Worm (Caenorhabditis elegans) whole organism, young adult: ENCODE results near the gene lmtr-3.

Experiments used
- B0261.1 ChIP-seq: sonication (generic microtip); optimal IDR thresholded peaks from 2 replicates; lab custom pipeline; 2016; ENCODE audit warnings: mild to moderate bottlenecking, missing genetic modification characterization, moderate library complexity, missing compliant biosample characterization
- C06A6.2 ChIP-seq: fragments of 200-800 bp; sonication (Bioruptor generic); conservative IDR thresholded peaks from 2 replicates; pipeline ENCODE4 v1.3.6; 2022; ENCODE audit warnings: missing genetic modification characterization, missing compliant biosample characterization
- F49E8.2 ChIP-seq: sonication (generic microtip); optimal IDR thresholded peaks from 3 replicates; lab custom pipeline; 2017; ENCODE audit warnings: missing genetic modification characterization, mild to moderate bottlenecking, missing compliant biosample characterization, antibody characterized with exemption, moderate library complexity; ENCODE audit not compliant: insufficient read depth
- F52B5.7 ChIP-seq: sonication (generic microtip); optimal IDR thresholded peaks from 2 replicates; lab custom pipeline; 2016; ENCODE audit warnings: mild to moderate bottlenecking, missing genetic modification characterization, missing compliant biosample characterization
- K11D2.4 ChIP-seq: fragments of 200-800 bp; sonication (Bioruptor generic); IDR thresholded peaks from 2 replicates; pipeline ENCODE4 v1.3.6; 2022; ENCODE audit warnings: missing genetic modification reagents, missing genetic modification characterization, missing compliant biosample characterization
- K12H6.12 ChIP-seq: fragments of 200-800 bp; sonication (Bioruptor generic); optimal IDR thresholded peaks from 2 replicates; lab custom pipeline; 2018; ENCODE audit warnings: mild to moderate bottlenecking, missing genetic modification characterization, missing compliant biosample characterization
- Y53F4B.3 ChIP-seq: fragments of 200-800 bp; sonication (Bioruptor generic); IDR thresholded peaks from 2 replicates; pipeline ENCODE4 v1.3.6; 2022; ENCODE audit warnings: missing genetic modification reagents, missing genetic modification characterization, missing compliant biosample characterization
- Y95B8A.8 ChIP-seq: fragments of 200-800 bp; sonication (Bioruptor generic); IDR thresholded peaks from 2 replicates; pipeline ENCODE4 v1.3.6; 2022; ENCODE audit warnings: missing genetic modification reagents, missing genetic modification characterization, missing compliant biosample characterization
- attf-5 ChIP-seq: fragments of 200-800 bp; sonication (Bioruptor generic); optimal IDR thresholded peaks from 2 replicates; lab custom pipeline; 2018; ENCODE audit warnings: mild to moderate bottlenecking, missing genetic modification characterization, missing compliant biosample characterization
- bed-1 ChIP-seq: fragments of 200-800 bp; sonication (Bioruptor generic); IDR thresholded peaks from 2 replicates; pipeline ENCODE4 v1.3.6; 2022; ENCODE audit warnings: missing genetic modification reagents, missing genetic modification characterization, missing compliant biosample characterization
- bed-2 ChIP-seq: fragments of 200-800 bp; sonication (Bioruptor generic); IDR thresholded peaks from 2 replicates; pipeline ENCODE4 v1.3.6; 2022; ENCODE audit warnings: missing genetic modification reagents, missing genetic modification characterization, missing compliant biosample characterization
- cebp-1 ChIP-seq, 2 experiments: fragments of 200-800 bp in 1 of 2; sonication (Bioruptor generic) in 1 of 2; sonication (generic microtip) in 1 of 2; IDR thresholded peaks in 1 of 2; optimal IDR thresholded peaks in 1 of 2; 2 replicates each; pipeline versions ENCODE4 v1.3.6 to Lab custom; 2017 to 2022; ENCODE audit warnings: missing compliant biosample characterization in 2 of 2, missing genetic modification characterization in 2 of 2, mild to moderate bottlenecking in 1 of 2, missing genetic modification reagents in 1 of 2, moderate library complexity in 1 of 2
- ceh-100 ChIP-seq: fragments of 200-800 bp; sonication (Bioruptor generic); IDR thresholded peaks from 2 replicates; pipeline ENCODE4 v1.3.6; 2022; ENCODE audit warnings: missing genetic modification reagents, missing genetic modification characterization, missing compliant biosample characterization
- ceh-27 ChIP-seq: fragments of 200-800 bp; sonication (Bioruptor generic); optimal IDR thresholded peaks from 2 replicates; lab custom pipeline; 2018; ENCODE audit warnings: mild to moderate bottlenecking, missing genetic modification characterization, moderate library complexity, missing compliant biosample characterization
- ceh-79 ChIP-seq: sonication (generic microtip); optimal IDR thresholded peaks from 2 replicates; lab custom pipeline; 2017; ENCODE audit warnings: mild to moderate bottlenecking, missing genetic modification characterization, missing compliant biosample characterization
- ceh-91 ChIP-seq: fragments of 200-800 bp; sonication (Bioruptor generic); IDR thresholded peaks from 2 replicates; pipeline ENCODE4 v1.3.6; 2022; ENCODE audit warnings: missing genetic modification reagents, missing genetic modification characterization, missing compliant biosample characterization
- dox-1 ChIP-seq: fragments of 200-800 bp; sonication (Bioruptor generic); IDR thresholded peaks from 2 replicates; pipeline ENCODE4 v1.3.6; 2022; ENCODE audit warnings: missing genetic modification reagents, missing genetic modification characterization, missing compliant biosample characterization
- egrh-3 ChIP-seq: fragments of 200-800 bp; sonication (Bioruptor generic); IDR thresholded peaks from 2 replicates; pipeline ENCODE4 v1.3.6; 2022; ENCODE audit warnings: missing genetic modification reagents, missing genetic modification characterization, missing compliant biosample characterization
- ets-4 ChIP-seq: fragments of 200-800 bp; sonication (Bioruptor generic); optimal IDR thresholded peaks from 2 replicates; lab custom pipeline; 2018; ENCODE audit warnings: mild to moderate bottlenecking, missing genetic modification characterization, missing compliant biosample characterization
- hlh-26 ChIP-seq: fragments of 200-800 bp; sonication (Bioruptor generic); conservative IDR thresholded peaks from 2 replicates; pipeline ENCODE4 v1.3.6; 2022; ENCODE audit warnings: missing genetic modification reagents, missing genetic modification characterization, missing compliant biosample characterization
- hmg-1.2 ChIP-seq: fragments of 200-800 bp; sonication (Bioruptor generic); IDR thresholded peaks from 2 replicates; pipeline ENCODE4 v1.3.6; 2022; ENCODE audit warnings: missing genetic modification reagents, missing genetic modification characterization, missing compliant biosample characterization
- lin-40 ChIP-seq: sonication (generic microtip); optimal IDR thresholded peaks from 2 replicates; lab custom pipeline; 2016; ENCODE audit warnings: missing genetic modification characterization, mild to moderate bottlenecking, missing compliant biosample characterization, missing genotype, missing genetic modification reagents
- madf-8 ChIP-seq: fragments of 200-800 bp; sonication (Bioruptor generic); conservative IDR thresholded peaks from 2 replicates; pipeline ENCODE4 v1.3.6; 2022; ENCODE audit warnings: missing genetic modification reagents, missing genetic modification characterization, missing compliant biosample characterization
- mcd-1 ChIP-seq: fragments of 200-800 bp; sonication (Bioruptor generic); IDR thresholded peaks from 2 replicates; pipeline ENCODE4 v1.3.6; 2022; ENCODE audit warnings: missing genetic modification reagents, missing genetic modification characterization, missing compliant biosample characterization
- nfyb-1 ChIP-seq: fragments of 200-800 bp; sonication (Bioruptor generic); IDR thresholded peaks from 2 replicates; pipeline ENCODE4 v1.3.6; 2022; ENCODE audit warnings: missing genetic modification reagents, missing genetic modification characterization, missing compliant biosample characterization
- nhr-80 ChIP-seq: sonication (generic microtip); optimal IDR thresholded peaks from 2 replicates; lab custom pipeline; 2016; ENCODE audit warnings: missing genetic modification characterization, missing compliant biosample characterization
- pbrm-1 ChIP-seq: fragments of 200-800 bp; sonication (Bioruptor generic); IDR thresholded peaks from 2 replicates; pipeline ENCODE4 v1.3.6; 2022; ENCODE audit warnings: missing genetic modification reagents, missing genetic modification characterization, missing compliant biosample characterization
- rcor-1 ChIP-seq: fragments of 200-800 bp; sonication (Bioruptor generic); IDR thresholded peaks from 2 replicates; pipeline ENCODE4 v1.3.6; 2022; ENCODE audit warnings: missing genetic modification reagents, missing genetic modification characterization, missing compliant biosample characterization
- rpc-1 ChIP-seq, 2 experiments: fragments of 150-350 bp in 1 of 2; sonication (generic microtip) in 1 of 2; optimal IDR thresholded peaks; 2 replicates each; lab custom pipeline; 2014 to 2018; ENCODE audit warnings: missing biosample characterization in 1 of 2, missing genetic modification characterization in 1 of 2, missing genetic modification reagents in 1 of 2, missing genotype in 1 of 2
- somi-1 ChIP-seq: fragments of 200-800 bp; sonication (Bioruptor generic); optimal IDR thresholded peaks from 2 replicates; lab custom pipeline; 2018; ENCODE audit warnings: mild to moderate bottlenecking, missing genetic modification characterization, missing compliant biosample characterization
- zfh-2 ChIP-seq: fragments of 200-800 bp; sonication (Bioruptor generic); conservative IDR thresholded peaks from 2 replicates; pipeline ENCODE4 v1.3.6; 2022; ENCODE audit warnings: missing genetic modification reagents, missing genetic modification characterization, missing compliant biosample characterization
- ztf-18 ChIP-seq: sonication (generic microtip); optimal IDR thresholded peaks from 2 replicates; lab custom pipeline; 2016; ENCODE audit warnings: missing genotype, mild to moderate bottlenecking, missing genetic modification characterization, missing compliant biosample characterization

The lmtr-3 gene

ce11 chrV:11078104-11078724 is 45.8 kb upstream of the lmtr-3 start, which contains the start of gene act-2 (continued):
- TF ChIP-seq attf-5 (GFP tag; lab: Kevin White, UChicago): peak; percentile 62
- peak; percentile 70 for TF ChIP-seq rcor-1 (GFP tag; lab: Robert Waterston, UW)
- no peak for TF ChIP-seq bed-1 (GFP tag; lab: Robert Waterston, UW)
- TF ChIP-seq nhr-80: peak; percentile 42
- peak; percentile 93 for TF ChIP-seq dox-1 (GFP tag; lab: Robert Waterston, UW)
- no peak for TF ChIP-seq bed-2 (GFP tag; lab: Robert Waterston, UW)
- TF ChIP-seq K12H6.12: peak; percentile 3
- TF ChIP-seq ets-4 (GFP tag; lab: Kevin White, UChicago): no peak
- peak; percentile 38 for TF ChIP-seq lin-40 (tag; lab: Kevin White, UChicago)

DNA sequence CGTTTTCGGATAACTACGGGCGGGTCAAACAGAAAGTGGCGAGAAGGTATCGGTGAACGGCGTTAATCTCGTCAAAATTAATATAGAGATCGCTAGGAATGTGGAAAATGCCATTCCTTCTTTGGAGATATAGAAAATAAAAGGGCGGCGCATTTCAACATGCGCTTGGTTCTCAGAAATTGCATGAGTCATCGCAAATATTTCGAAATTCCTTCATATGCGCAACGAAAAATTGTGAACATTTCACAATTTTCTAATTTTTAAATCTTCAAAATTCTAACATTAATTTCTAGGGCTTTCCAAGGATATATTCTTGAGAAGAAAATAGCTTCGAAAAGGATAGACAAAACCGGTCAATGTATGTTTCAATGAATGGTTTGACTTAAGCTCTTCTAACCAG is 45.1 kb upstream of the lmtr-3 start:
- TF ChIP-seq ceh-79 (no peak), cebp-1 (GFP tag; IDR thresholded peaks at IDR 0.05; lab: Robert Waterston, UW) (no peak), cebp-1 (tag; optimal IDR thresholded peaks at IDR 0.05; lab: Kevin White, UChicago) (peak; percentile 82)

DNA sequence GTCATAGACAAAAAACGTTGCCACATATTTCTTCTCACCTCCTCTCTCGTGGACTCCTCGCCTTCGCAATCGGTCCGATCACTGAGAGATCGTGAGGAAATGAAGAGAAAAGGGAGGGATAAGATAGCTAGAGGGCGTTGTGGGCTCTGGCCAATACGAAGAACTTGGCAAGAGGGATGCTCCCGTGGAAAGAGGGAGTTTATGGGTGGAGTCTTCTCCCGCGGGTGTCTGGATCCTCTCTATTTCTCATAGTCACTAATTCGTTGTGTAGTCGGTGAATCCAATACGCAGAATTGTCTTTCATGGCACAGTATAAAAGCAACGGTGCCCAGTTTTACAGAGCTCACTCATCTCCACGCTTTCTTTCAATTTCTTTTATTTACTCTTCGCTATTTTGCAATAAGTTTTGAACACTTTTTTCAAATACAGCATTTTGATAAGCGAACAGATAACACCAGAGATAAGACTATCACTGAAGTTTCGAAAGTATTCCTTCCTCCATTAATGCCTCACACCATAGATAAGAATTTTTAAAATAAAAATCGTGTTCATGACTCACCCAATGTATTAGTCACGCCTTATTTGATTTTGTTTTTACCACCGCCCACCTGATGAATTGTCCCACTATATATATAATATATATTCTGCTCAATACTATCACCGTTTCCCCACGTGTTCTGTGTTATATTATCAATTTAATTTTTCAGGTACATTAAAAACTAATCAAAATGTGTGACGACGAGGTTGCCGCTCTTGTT is 43.5 kb upstream of the lmtr-3 start, which contains the start of gene act-1:
act-1 (plus strand) TSS at position 708 of the 758 bp plus-strand sequence.
- TF ChIP-seq nhr-80: peak; percentile 20
- no peak for TF ChIP-seq cebp-1 (GFP tag; IDR thresholded peaks at IDR 0.05; lab: Robert Waterston, UW)
- peak; percentile 7 for TF ChIP-seq cebp-1 (tag; optimal IDR thresholded peaks at IDR 0.05; lab: Kevin White, UChicago)
- TF ChIP-seq mcd-1 (GFP tag; lab: Robert Waterston, UW): peak; percentile 33; the same call in 1 of the 2 replicates
- no peak for TF ChIP-seq ceh-91
- TF ChIP-seq ceh-27 (GFP tag; lab: Kevin White, UChicago): peak; percentile 4
- peak; percentile 83 for TF ChIP-seq zfh-2 (GFP tag; lab: Robert Waterston, UW)
- TF ChIP-seq hmg-1.2 (GFP tag; lab: Robert Waterston, UW): peak; percentile 23; the same call in 1 of the 2 replicates
- TF ChIP-seq madf-8 (GFP tag; lab: Robert Waterston, UW): no peak
- no peak for TF ChIP-seq egrh-3 (GFP tag; lab: Robert Waterston, UW)
- TF ChIP-seq ztf-18 (tag; lab: Kevin White, UChicago): no peak
- TF ChIP-seq rpc-1 (optimal IDR thresholded peaks at IDR 0.05; lab: Kevin White, UChicago): no peak
- no peak for TF ChIP-seq rpc-1 (tag; optimal IDR thresholded peaks at IDR 0.05; lab: Kevin White, UChicago)
- TF ChIP-seq pbrm-1 (GFP tag; lab: Robert Waterston, UW): 0 out of 2 replicates have a peak, but pooled peaks have one; percentile 40

DNA sequence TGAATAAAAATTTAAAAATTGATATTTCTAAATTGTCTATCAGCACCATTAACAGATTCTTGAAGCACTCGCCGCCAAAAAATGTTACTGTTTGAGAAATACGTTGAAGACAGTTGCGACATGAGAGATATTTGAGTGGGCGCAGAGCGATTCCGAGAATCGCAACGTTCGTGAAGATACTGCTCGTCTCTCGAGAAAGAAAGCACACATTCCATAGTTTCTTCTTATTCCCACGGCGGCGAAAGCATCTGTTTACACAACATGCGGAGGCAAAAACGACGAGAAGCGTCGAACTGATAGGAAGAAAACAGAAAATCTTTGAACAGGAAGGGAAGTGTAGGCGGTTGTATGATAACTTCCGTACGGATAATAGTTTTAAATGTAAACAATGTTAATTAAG is 41.5 kb upstream of the lmtr-3 start:
- no peak for TF ChIP-seq B0261.1 (tag; lab: Kevin White, UChicago)
- TF ChIP-seq ceh-100 (GFP tag; lab: Robert Waterston, UW): no peak
- TF ChIP-seq nfyb-1: peak; percentile 40; the same call in 1 of the 2 replicates
- TF ChIP-seq K12H6.12: peak; percentile 15
- peak; percentile 6 for TF ChIP-seq lin-40 (tag; lab: Kevin White, UChicago)
- no peak for TF ChIP-seq F49E8.2 (tag; lab: Kevin White, UChicago)
- TF ChIP-seq C06A6.2 (GFP tag; lab: Robert Waterston, UW): 0 out of 2 replicates have a peak, but pooled peaks have one; percentile 44
- TF ChIP-seq hlh-26 (GFP tag; lab: Robert Waterston, UW): no peak
- TF ChIP-seq K11D2.4 (GFP tag; lab: Robert Waterston, UW): 0 out of 2 replicates have a peak, but pooled peaks have one; percentile 15
- TF ChIP-seq Y95B8A.8 (GFP tag; lab: Robert Waterston, UW): 0 out of 2 replicates have a peak, but pooled peaks have one; percentile 9
- TF ChIP-seq somi-1 (GFP tag; lab: Kevin White, UChicago): peak; percentile 42
- peak; percentile 46 for TF ChIP-seq F52B5.7 (tag; lab: Kevin White, UChicago)
- no peak for TF ChIP-seq Y53F4B.3 (GFP tag; lab: Robert Waterston, UW)
